Fruit fly (Drosophila melanogaster) whole organism, embryonic: ENCODE results near the gene CG10970.

Source experiments
- CG10147 ChIP-seq: fragments of 200-800 bp; sonication (Bioruptor generic); optimal IDR thresholded peaks from 2 replicates; lab custom pipeline; 2019; ENCODE audit warnings: missing biosample characterization, mild to moderate bottlenecking, missing genetic modification characterization, moderate library complexity
- CG10267 ChIP-seq: fragments of 200-800 bp; sonication (Bioruptor generic); optimal IDR thresholded peaks from 2 replicates; lab custom pipeline; 2018; ENCODE audit warnings: missing biosample characterization, mild to moderate bottlenecking, missing genetic modification characterization, moderate library complexity
- CG10979 ChIP-seq: fragments of 200-800 bp; sonication (Bioruptor generic); optimal IDR thresholded peaks from 2 replicates; lab custom pipeline; 2018; ENCODE audit warnings: missing biosample characterization, mild to moderate bottlenecking, missing genetic modification characterization, moderate library complexity
- CG12299 ChIP-seq: fragments of 200-800 bp; sonication (Bioruptor generic); optimal IDR thresholded peaks from 2 replicates; lab custom pipeline; 2018; ENCODE audit warnings: missing biosample characterization, mild to moderate bottlenecking, missing genetic modification characterization
- CG12942 ChIP-seq: fragments of 200-800 bp; sonication (Bioruptor generic); optimal IDR thresholded peaks from 3 replicates; lab custom pipeline; 2016; ENCODE audit warnings: missing biosample characterization, missing genetic modification characterization
- CG15269 ChIP-seq: fragments of 200-800 bp; sonication (Bioruptor generic); optimal IDR thresholded peaks from 2 replicates; lab custom pipeline; 2018; ENCODE audit warnings: missing biosample characterization, mild to moderate bottlenecking, missing genetic modification characterization, moderate library complexity
- CG15479 ChIP-seq: fragments of 200-800 bp; sonication (Bioruptor generic); optimal IDR thresholded peaks from 3 replicates; lab custom pipeline; 2019; ENCODE audit warnings: missing biosample characterization, mild to moderate bottlenecking, missing genetic modification characterization, moderate library complexity
- CG1602 ChIP-seq: fragments of 200-800 bp; sonication (Bioruptor generic); optimal IDR thresholded peaks from 3 replicates; lab custom pipeline; 2016; ENCODE audit warnings: missing biosample characterization, missing genetic modification characterization
- CG17361 ChIP-seq: fragments of 200-800 bp; sonication (Bioruptor generic); IDR thresholded peaks from 3 replicates; pipeline ENCODE4 v1.3.6; 2022; ENCODE audit warnings: missing biosample characterization, missing genetic modification characterization
- CG18619 ChIP-seq: fragments of 200-800 bp; sonication (Bioruptor generic); optimal IDR thresholded peaks from 3 replicates; lab custom pipeline; 2017; ENCODE audit warnings: missing biosample characterization, mild to moderate bottlenecking, missing genetic modification characterization
- CG2116 ChIP-seq: fragments of 200-800 bp; sonication (Bioruptor generic); optimal IDR thresholded peaks from 3 replicates; lab custom pipeline; 2018; ENCODE audit warnings: missing biosample characterization, mild to moderate bottlenecking, missing genetic modification characterization
- CG2120 ChIP-seq: fragments of 200-800 bp; sonication (Bioruptor generic); optimal IDR thresholded peaks from 3 replicates; lab custom pipeline; 2016; ENCODE audit warnings: missing biosample characterization, missing genetic modification characterization
- CG2678 ChIP-seq: fragments of 200-800 bp; sonication (Bioruptor generic); optimal IDR thresholded peaks from 3 replicates; lab custom pipeline; 2019; ENCODE audit warnings: missing biosample characterization, mild to moderate bottlenecking, missing genetic modification characterization, moderate library complexity
- CG2712 ChIP-seq: fragments of 200-800 bp; optimal IDR thresholded peaks from 3 replicates; lab custom pipeline; 2019; ENCODE audit warnings: missing biosample characterization, mild to moderate bottlenecking, missing genetic modification characterization, moderate library complexity
- CG30403 ChIP-seq: fragments of 200-800 bp; sonication (Bioruptor generic); optimal IDR thresholded peaks from 3 replicates; lab custom pipeline; 2016; ENCODE audit warnings: missing biosample characterization, missing genetic modification characterization
- CG3281 ChIP-seq: fragments of 200-800 bp; sonication (Bioruptor generic); optimal IDR thresholded peaks from 3 replicates; lab custom pipeline; 2017; ENCODE audit warnings: missing biosample characterization, mild to moderate bottlenecking, missing genetic modification characterization
- CG4360 ChIP-seq: fragments of 200-800 bp; sonication (Bioruptor generic); IDR thresholded peaks from 2 replicates; pipeline ENCODE4 v1.3.6; 2022; ENCODE audit warnings: missing biosample characterization, missing genetic modification characterization
- CG4424 ChIP-seq: fragments of 200-800 bp; sonication (Bioruptor generic); optimal IDR thresholded peaks from 3 replicates; lab custom pipeline; 2016; ENCODE audit warnings: missing biosample characterization, missing genetic modification characterization
- CG8359 ChIP-seq: fragments of 200-800 bp; sonication (Bioruptor generic); optimal IDR thresholded peaks from 2 replicates; lab custom pipeline; 2017; ENCODE audit warnings: missing biosample characterization, mild to moderate bottlenecking, missing genetic modification characterization, borderline replicate concordance
- CG8924 ChIP-seq: fragments of 200-800 bp; optimal IDR thresholded peaks from 3 replicates; lab custom pipeline; 2019; ENCODE audit warnings: missing biosample characterization, mild to moderate bottlenecking, missing genetic modification characterization, moderate library complexity
- D ChIP-seq, 2 experiments: fragments of 200-800 bp in 1 of 2; fragments of >200 bp in 1 of 2; sonication (Bioruptor generic) in 1 of 2; optimal IDR thresholded peaks; 2 replicates in 1 of 2; 3 replicates in 1 of 2; lab custom pipeline; 2017; ENCODE audit warnings: mild to moderate bottlenecking in 1 of 2, missing biosample characterization in 1 of 2, missing genetic modification characterization in 1 of 2, missing genetic modification reagents in 1 of 2
- Doc2 ChIP-seq: fragments of 200-800 bp; sonication (Bioruptor generic); IDR thresholded peaks from 2 replicates; pipeline ENCODE4 v1.3.6; 2022; ENCODE audit warnings: missing biosample characterization, missing genetic modification characterization
- GATAe ChIP-seq: fragments of 200-800 bp; sonication (Bioruptor generic); conservative IDR thresholded peaks from 2 replicates; pipeline ENCODE4 v1.3.6; 2022; ENCODE audit warnings: missing biosample characterization, missing genetic modification characterization
- HHEX ChIP-seq: fragments of 200-800 bp; sonication (Bioruptor generic); optimal IDR thresholded peaks from 3 replicates; lab custom pipeline; 2017; ENCODE audit warnings: missing biosample characterization, mild to moderate bottlenecking, missing genetic modification characterization, missing genetic modification reagents
- Hand ChIP-seq: fragments of 200-800 bp; sonication (Bioruptor generic); optimal IDR thresholded peaks from 2 replicates; lab custom pipeline; 2017; ENCODE audit warnings: mild to moderate bottlenecking, missing biosample characterization, missing genetic modification reagents, missing genetic modification characterization
- Hr3 ChIP-seq: fragments of 200-800 bp; sonication (Bioruptor generic); optimal IDR thresholded peaks from 3 replicates; lab custom pipeline; 2016; ENCODE audit warnings: missing biosample characterization, missing genetic modification characterization
- Hsf ChIP-seq: fragments of 200-800 bp; sonication (Bioruptor generic); optimal IDR thresholded peaks from 3 replicates; lab custom pipeline; 2016; ENCODE audit warnings: missing biosample characterization, missing genetic modification characterization
- Med ChIP-seq: fragments of 200-800 bp; sonication (Bioruptor generic); peaks from one replicate; lab custom pipeline; 2016; ENCODE audit warnings: missing biosample characterization, missing genetic modification characterization, mild to moderate bottlenecking, inconsistent platforms, moderate library complexity
- Meics ChIP-seq: fragments of 200-800 bp; sonication (Bioruptor generic); optimal IDR thresholded peaks from 2 replicates; lab custom pipeline; 2017; ENCODE audit warnings: missing biosample characterization, mild to moderate bottlenecking, missing genetic modification characterization
- Mrtf ChIP-seq: fragments of 200-800 bp; sonication (Bioruptor generic); IDR thresholded peaks from 3 replicates; pipeline ENCODE4 v1.3.6; 2022; ENCODE audit warnings: missing biosample characterization, missing genetic modification characterization
- aop ChIP-seq: fragments of 200-800 bp; sonication (Bioruptor generic); IDR thresholded peaks from 2 replicates; pipeline ENCODE4 v1.3.6; 2022; ENCODE audit warnings: missing biosample characterization, missing genetic modification characterization
- az2 ChIP-seq: fragments of 200-800 bp; sonication (Bioruptor generic); optimal IDR thresholded peaks from 3 replicates; lab custom pipeline; 2016; ENCODE audit warnings: missing biosample characterization, missing genetic modification characterization
- cas ChIP-seq: fragments of 200-800 bp; sonication (Bioruptor generic); IDR thresholded peaks from 2 replicates; pipeline ENCODE4 v1.3.6; 2022; ENCODE audit warnings: missing biosample characterization, missing genetic modification characterization
- chif ChIP-seq, 2 experiments: fragments of 200-800 bp; sonication (Bioruptor generic); optimal IDR thresholded peaks; 3 replicates each; lab custom pipeline; 2016; ENCODE audit warnings: missing biosample characterization in 2 of 2, missing genetic modification characterization in 2 of 2
- chinmo ChIP-seq: fragments of 200-800 bp; sonication (Bioruptor generic); IDR thresholded peaks from 4 replicates; pipeline ENCODE4 v1.3.6; 2022; ENCODE audit warnings: missing biosample characterization, missing genetic modification characterization; ENCODE audit not compliant: partially characterized antibody
- fru ChIP-seq: fragments of >200 bp; optimal IDR thresholded peaks from 2 replicates; lab custom pipeline; 2017
- hbn ChIP-seq: fragments of 200-800 bp; sonication (Bioruptor generic); IDR thresholded peaks from 2 replicates; pipeline ENCODE4 v1.3.6; 2022; ENCODE audit warnings: missing biosample characterization, missing genetic modification characterization; ENCODE audit not compliant: partially characterized antibody
- kah ChIP-seq: fragments of 200-800 bp; sonication (Bioruptor generic); optimal IDR thresholded peaks from 2 replicates; lab custom pipeline; 2018; ENCODE audit warnings: missing biosample characterization, mild to moderate bottlenecking, missing genetic modification characterization
- kni ChIP-seq: fragments of 200-800 bp; sonication (Bioruptor generic); optimal IDR thresholded peaks from 3 replicates; lab custom pipeline; 2017; ENCODE audit warnings: mild to moderate bottlenecking, missing biosample characterization, missing genetic modification reagents, missing genetic modification characterization
- lab ChIP-seq: fragments of 200-800 bp; sonication (Bioruptor generic); optimal IDR thresholded peaks from 3 replicates; lab custom pipeline; 2017; ENCODE audit warnings: missing biosample characterization, missing genetic modification characterization, mild to moderate bottlenecking, moderate library complexity, missing genetic modification reagents
- lov ChIP-seq, 2 experiments: fragments of 200-800 bp in 1 of 2; fragments of >200 bp in 1 of 2; sonication (Bioruptor generic) in 1 of 2; IDR thresholded peaks in 1 of 2; optimal IDR thresholded peaks in 1 of 2; 2 replicates in 1 of 2; 3 replicates in 1 of 2; pipeline versions ENCODE4 v1.3.6 to Lab custom; 2017 to 2022; ENCODE audit warnings: missing biosample characterization in 1 of 2, missing genetic modification characterization in 1 of 2
- odd ChIP-seq: fragments of 200-800 bp; sonication (Bioruptor generic); optimal IDR thresholded peaks from 2 replicates; lab custom pipeline; 2017; ENCODE audit warnings: missing biosample characterization, mild to moderate bottlenecking, missing genetic modification characterization
- org-1 ChIP-seq: fragments of 200-800 bp; sonication (Bioruptor generic); optimal IDR thresholded peaks from 2 replicates; lab custom pipeline; 2017; ENCODE audit warnings: missing biosample characterization, missing genetic modification characterization
- otp ChIP-seq: fragments of 200-800 bp; sonication (Bioruptor generic); IDR thresholded peaks from 3 replicates; pipeline ENCODE4, ENCODE4 v1.3.6; 2022; ENCODE audit warnings: missing biosample characterization, missing genetic modification characterization
- sna ChIP-seq: fragments of 200-800 bp; sonication (Bioruptor generic); IDR thresholded peaks from 2 replicates; pipeline ENCODE4 v1.3.6; 2022; ENCODE audit warnings: missing biosample characterization, missing genetic modification characterization; ENCODE audit not compliant: partially characterized antibody
- tio ChIP-seq: fragments of 200-800 bp; sonication (Bioruptor generic); optimal IDR thresholded peaks from 2 replicates; lab custom pipeline; 2017; ENCODE audit warnings: missing biosample characterization, missing genetic modification characterization, inconsistent platforms
- unpg ChIP-seq: fragments of 200-800 bp; sonication (Bioruptor generic); optimal IDR thresholded peaks from 3 replicates; lab custom pipeline; 2018; ENCODE audit warnings: missing biosample characterization, mild to moderate bottlenecking, missing genetic modification characterization, moderate library complexity
- zf30C ChIP-seq: fragments of 200-800 bp; sonication (Bioruptor generic); optimal IDR thresholded peaks from 3 replicates; lab custom pipeline; 2018; ENCODE audit warnings: missing biosample characterization, mild to moderate bottlenecking, missing genetic modification characterization

Gene CG10970

DNA sequence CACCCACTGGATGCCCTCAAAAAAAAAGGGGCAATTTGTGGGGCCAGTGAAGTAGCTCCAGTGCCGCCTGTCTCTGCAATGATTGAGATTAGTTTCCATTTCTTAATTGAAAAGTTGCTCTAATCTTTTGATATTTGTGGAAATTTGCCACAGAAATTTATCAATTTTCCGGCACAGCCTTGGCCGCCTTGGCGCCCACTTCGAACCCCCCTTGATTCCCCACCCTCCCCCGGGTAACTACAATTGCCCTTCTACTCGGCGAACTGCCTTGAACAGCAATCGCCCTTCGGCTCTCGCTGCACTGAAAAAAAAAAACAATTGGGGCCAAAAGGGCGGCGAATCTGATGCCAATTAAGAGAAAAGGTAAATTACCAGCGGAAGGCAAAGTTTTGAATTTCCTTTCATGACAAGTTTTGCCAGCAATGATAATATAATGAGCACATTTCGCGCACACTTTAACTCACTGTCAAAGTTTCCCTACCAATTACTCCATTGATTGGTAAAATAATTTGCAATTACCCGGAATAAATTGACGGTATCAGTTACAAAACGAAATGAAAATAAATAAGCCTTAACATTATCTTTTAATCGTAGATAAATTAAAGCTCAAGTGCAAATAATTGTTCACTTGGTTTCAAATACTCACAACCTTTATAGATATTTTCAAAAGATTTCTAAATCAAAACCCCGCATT lies 48.6 kb upstream of the CG10970 start (continued):
- TF ChIP-seq tio (GFP tag; lab: Kevin White, UChicago) (peak; percentile 6), CG2120 (GFP tag; lab: Kevin White, UChicago) (peak; percentile 30), hbn (GFP tag; lab: Robert Waterston, UW) (no peak), CG2712 (tag; lab: Kevin White, UChicago) (peak; percentile 24), Hsf (peak; percentile 7), CG1602 (GFP tag; lab: Kevin White, UChicago) (no peak), CG18619 (GFP tag; lab: Kevin White, UChicago) (peak; percentile 5), unpg (GFP tag; lab: Kevin White, UChicago) (no peak), CG10267 (tag; lab: Kevin White, UChicago) (peak; percentile 8), fru (no peak), lab (GFP tag; lab: Kevin White, UChicago) (peak; percentile 43), D (optimal IDR thresholded peaks at IDR 0.05; lab: Kevin White, UChicago) (no peak), D (GFP tag; optimal IDR thresholded peaks at IDR 0.05; lab: Kevin White, UChicago) (peak; percentile 46), org-1 (peak; percentile 26), CG17361 (GFP tag; lab: Robert Waterston, UW) (peak; percentile 49; the same call in 2 of the 3 replicates), Meics (peak; percentile 12), odd (GFP tag; lab: Kevin White, UChicago) (no peak), CG15479 (GFP tag; lab: Kevin White, UChicago) (no peak), sna (GFP tag; lab: Robert Waterston, UW) (no peak), Hand (peak; percentile 11), Hr3 (GFP tag; lab: Kevin White, UChicago) (peak; percentile 17), az2 (GFP tag; lab: Kevin White, UChicago) (no peak), CG12299 (tag; lab: Kevin White, UChicago) (no peak), kni (GFP tag; lab: Kevin White, UChicago) (no peak), CG10979 (tag; lab: Kevin White, UChicago) (peak; percentile 44), CG12942 (GFP tag; lab: Kevin White, UChicago) (no peak), zf30C (GFP tag; lab: Kevin White, UChicago) (peak; percentile 11), chinmo (no peak), chif (GFP tag; optimal IDR thresholded peaks at IDR 0.05; lab: Kevin White, UChicago) (peak in 1 of 2 experiments; percentile 21), Med (peak; percentile 63), lov (optimal IDR thresholded peaks at IDR 0.05; lab: Kevin White, UChicago) (no peak), lov (GFP tag; IDR thresholded peaks at IDR 0.05; lab: Robert Waterston, UW) (no peak), CG30403 (GFP tag; lab: Kevin White, UChicago) (peak; percentile 38), CG8359 (GFP tag; lab: Kevin White, UChicago) (no peak), GATAe (GFP tag; lab: Robert Waterston, UW) (no peak), CG4424 (GFP tag; lab: Kevin White, UChicago) (peak; percentile 44), HHEX (GFP tag; lab: Kevin White, UChicago) (peak; percentile 6), kah (GFP tag; lab: Kevin White, UChicago) (no peak), CG2116 (no peak), Mrtf (GFP tag; lab: Robert Waterston, UW) (no peak), CG8924 (peak; percentile 12), Doc2 (GFP tag; lab: Robert Waterston, UW) (no peak), cas (GFP tag; lab: Robert Waterston, UW) (no peak), CG10147 (GFP tag; lab: Kevin White, UChicago) (peak; percentile 12), CG4360 (GFP tag; lab: Robert Waterston, UW) (no peak), aop (no peak), otp (no peak), CG2678 (tag; lab: Kevin White, UChicago) (peak; percentile 62), CG15269 (tag; lab: Kevin White, UChicago) (peak; percentile 50), CG3281 (peak; percentile 33)
